Worm (Caenorhabditis elegans): ENCODE results near the gene srh-171.

- TF ChIP-seq ztf-11 (tag; optimal IDR thresholded peaks at IDR 0.05) (no peak), cnd-1 (tag; optimal IDR thresholded peaks at IDR 0.05) (no peak), unc-120 (tag; optimal IDR thresholded peaks at IDR 0.05; ENCODE audit: poor library complexity, severe bottlenecking) (no peak), nhr-76 (tag; optimal IDR thresholded peaks at IDR 0.05) (no peak), lin-13 (tag; optimal IDR thresholded peaks at IDR 0.05) (no peak), nhr-12 (tag; optimal IDR thresholded peaks at IDR 0.05) (no peak), mab-5 (tag; optimal IDR thresholded peaks at IDR 0.05) (no peak), unc-39 (tag; optimal IDR thresholded peaks at IDR 0.05) (no peak)
These were observed 12.7 kb downstream of the srh-171 start, which contains the start of gene srh-183 for ce11 chrV:19978220-19978619.
